Worm (Caenorhabditis elegans) whole organism, young adult: ENCODE data around the gene hpo-7.
"Not testable (repeated sequence)": the region's sequence is repeated elsewhere in the genome, so short reads cannot be mapped to it uniquely, and the experiment has no call there.

Experiments
- B0035.1 ChIP-seq: sonication (generic microtip); optimal IDR thresholded peaks from 2 replicates; lab custom pipeline; 2016; ENCODE audit warnings: missing genetic modification characterization, mild to moderate bottlenecking, missing compliant biosample characterization, missing genotype, missing genetic modification reagents
- B0261.1 ChIP-seq: sonication (generic microtip); optimal IDR thresholded peaks from 2 replicates; lab custom pipeline; 2016; ENCODE audit warnings: mild to moderate bottlenecking, missing genetic modification characterization, moderate library complexity, missing compliant biosample characterization
- F57C9.4 ChIP-seq: sonication (generic microtip); optimal IDR thresholded peaks from 2 replicates; lab custom pipeline; 2017; ENCODE audit warnings: mild to moderate bottlenecking, missing genetic modification characterization, missing compliant biosample characterization
- T26A5.8 ChIP-seq: sonication (generic microtip); optimal IDR thresholded peaks from 2 replicates; lab custom pipeline; 2016; ENCODE audit warnings: missing genetic modification characterization, missing compliant biosample characterization
- Y53F4B.3 ChIP-seq: fragments of 200-800 bp; sonication (Bioruptor generic); IDR thresholded peaks from 2 replicates; pipeline ENCODE4 v1.3.6; 2022; ENCODE audit warnings: missing genetic modification reagents, missing genetic modification characterization, missing compliant biosample characterization
- Y67H2A.10 ChIP-seq: fragments of 200-800 bp; sonication (Bioruptor generic); conservative IDR thresholded peaks from 2 replicates; pipeline ENCODE4 v1.3.6; 2022; ENCODE audit warnings: missing genetic modification reagents, missing genetic modification characterization, missing compliant biosample characterization
- Y79H2A.3 ChIP-seq: fragments of 200-800 bp; sonication (Bioruptor generic); conservative IDR thresholded peaks from 2 replicates; pipeline ENCODE4 v1.3.6; 2022; ENCODE audit warnings: missing genetic modification reagents, missing genetic modification characterization, missing compliant biosample characterization
- akir-1 ChIP-seq: fragments of 200-800 bp; sonication (Bioruptor generic); optimal IDR thresholded peaks from 2 replicates; lab custom pipeline; 2018; ENCODE audit warnings: mild to moderate bottlenecking, missing genetic modification characterization, moderate library complexity, missing compliant biosample characterization
- aptf-2 ChIP-seq: fragments of 200-800 bp; sonication (Bioruptor generic); conservative IDR thresholded peaks from 2 replicates; pipeline ENCODE4 v1.3.6; 2022; ENCODE audit warnings: missing genetic modification reagents, missing genetic modification characterization, missing compliant biosample characterization
- cebp-2 ChIP-seq: fragments of 200-800 bp; sonication (Bioruptor generic); IDR thresholded peaks from 2 replicates; pipeline ENCODE4 v1.3.6; 2022; ENCODE audit warnings: missing genetic modification characterization, missing compliant biosample characterization
- ceh-58 ChIP-seq: fragments of 200-800 bp; sonication (Bioruptor generic); IDR thresholded peaks from 2 replicates; pipeline ENCODE4 v1.3.6; 2022; ENCODE audit warnings: missing genetic modification characterization, missing compliant biosample characterization
- ceh-79 ChIP-seq: sonication (generic microtip); optimal IDR thresholded peaks from 2 replicates; lab custom pipeline; 2017; ENCODE audit warnings: mild to moderate bottlenecking, missing genetic modification characterization, missing compliant biosample characterization
- egl-44 ChIP-seq: fragments of 200-800 bp; sonication (Bioruptor generic); IDR thresholded peaks from 2 replicates; pipeline ENCODE4 v1.3.6; 2022; ENCODE audit warnings: missing genetic modification reagents, missing genetic modification characterization, missing compliant biosample characterization
- egrh-3 ChIP-seq: fragments of 200-800 bp; sonication (Bioruptor generic); IDR thresholded peaks from 2 replicates; pipeline ENCODE4 v1.3.6; 2022; ENCODE audit warnings: missing genetic modification reagents, missing genetic modification characterization, missing compliant biosample characterization
- him-1 ChIP-seq: sonication (generic microtip); optimal IDR thresholded peaks from 2 replicates; lab custom pipeline; 2016; ENCODE audit warnings: missing genotype, missing genetic modification reagents, missing genetic modification characterization, missing compliant biosample characterization
- let-526 ChIP-seq: fragments of 200-800 bp; sonication (Bioruptor generic); IDR thresholded peaks from 2 replicates; pipeline ENCODE4 v1.3.6; 2022; ENCODE audit warnings: missing genetic modification reagents, missing genetic modification characterization, missing compliant biosample characterization
- let-607 ChIP-seq, 2 experiments: fragments of 200-800 bp in 1 of 2; sonication (Bioruptor generic) in 1 of 2; sonication (generic microtip) in 1 of 2; optimal IDR thresholded peaks; 2 replicates each; lab custom pipeline; 2016 to 2018; ENCODE audit warnings: mild to moderate bottlenecking in 2 of 2, missing compliant biosample characterization in 2 of 2, missing genetic modification characterization in 2 of 2, moderate library complexity in 2 of 2, missing genotype in 1 of 2
- lin-26 ChIP-seq: fragments of 200-800 bp; sonication (Bioruptor generic); IDR thresholded peaks from 2 replicates; pipeline ENCODE4 v1.3.6; 2022; ENCODE audit warnings: missing genetic modification reagents, missing genetic modification characterization, missing compliant biosample characterization
- lin-35 ChIP-seq, 3 experiments: fragments of 150-350 bp in 2 of 3; sonication (generic microtip) in 1 of 3; optimal IDR thresholded peaks; 2 replicates each; lab custom pipeline; 2014 to 2018; ENCODE audit warnings: missing biosample characterization in 3 of 3, missing genetic modification characterization in 3 of 3, missing genetic modification reagents in 3 of 3
- lin-40 ChIP-seq: sonication (generic microtip); optimal IDR thresholded peaks from 2 replicates; lab custom pipeline; 2016; ENCODE audit warnings: missing genetic modification characterization, mild to moderate bottlenecking, missing compliant biosample characterization, missing genotype, missing genetic modification reagents
- lin-54 ChIP-seq: fragments of 200-800 bp; sonication (Bioruptor generic); optimal IDR thresholded peaks from 2 replicates; lab custom pipeline; 2018; ENCODE audit warnings: mild to moderate bottlenecking, missing genetic modification characterization, missing compliant biosample characterization
- madf-6 ChIP-seq: fragments of 200-800 bp; sonication (Bioruptor generic); IDR thresholded peaks from 2 replicates; pipeline ENCODE4 v1.3.6; 2022; ENCODE audit warnings: missing genetic modification reagents, missing genetic modification characterization, missing compliant biosample characterization
- mes-4 ChIP-seq: sonication (generic microtip); optimal IDR thresholded peaks from 2 replicates; lab custom pipeline; 2016; ENCODE audit warnings: missing genotype, missing genetic modification characterization, missing compliant biosample characterization
- nhr-80 ChIP-seq: sonication (generic microtip); optimal IDR thresholded peaks from 2 replicates; lab custom pipeline; 2016; ENCODE audit warnings: missing genetic modification characterization, missing compliant biosample characterization
- pha-4 ChIP-seq: fragments of 150-350 bp; sonication (generic microtip); optimal IDR thresholded peaks from 2 replicates; lab custom pipeline; 2014; ENCODE audit warnings: missing biosample characterization, missing genetic modification reagents, missing genetic modification characterization
- repo-1 ChIP-seq: sonication (generic microtip); optimal IDR thresholded peaks from 2 replicates; lab custom pipeline; 2017; ENCODE audit warnings: mild to moderate bottlenecking, missing genetic modification characterization, missing compliant biosample characterization
- rpc-1 ChIP-seq, 2 experiments: fragments of 150-350 bp in 1 of 2; sonication (generic microtip) in 1 of 2; optimal IDR thresholded peaks; 2 replicates each; lab custom pipeline; 2014 to 2018; ENCODE audit warnings: missing biosample characterization in 1 of 2, missing genetic modification characterization in 1 of 2, missing genetic modification reagents in 1 of 2, missing genotype in 1 of 2
- snpc-3.4 ChIP-seq: sonication (generic microtip); optimal IDR thresholded peaks from 2 replicates; lab custom pipeline; 2017; ENCODE audit warnings: missing genetic modification characterization, mild to moderate bottlenecking, missing compliant biosample characterization, antibody characterized with exemption, moderate library complexity, missing genotype, missing genetic modification reagents
- zfh-2 ChIP-seq: fragments of 200-800 bp; sonication (Bioruptor generic); conservative IDR thresholded peaks from 2 replicates; pipeline ENCODE4 v1.3.6; 2022; ENCODE audit warnings: missing genetic modification reagents, missing genetic modification characterization, missing compliant biosample characterization
- ztf-28 ChIP-seq: fragments of 200-800 bp; sonication (Bioruptor generic); IDR thresholded peaks from 2 replicates; pipeline ENCODE4 v1.3.6; 2022; ENCODE audit warnings: missing genetic modification reagents, missing genetic modification characterization, missing compliant biosample characterization

Gene hpo-7

ce11 chrII:2168374-2168773, 32.9 kb upstream of the hpo-7 start, which contains the start of gene fbxb-38:
fbxb-38 (minus strand) TSS chrII:2168763.
- TF ChIP-seq him-1 (tag; lab: Kevin White, UChicago) (no peak), lin-40 (tag; lab: Kevin White, UChicago) (no peak), B0261.1 (tag; lab: Kevin White, UChicago) (no peak), B0035.1 (tag; lab: Kevin White, UChicago) (no peak), lin-35 (GFP tag; optimal IDR thresholded peaks at IDR 0.05; lab: Kevin White, UChicago) (no peak), ceh-58 (GFP tag; lab: Robert Waterston, UW) (no peak), F57C9.4 (tag; lab: Kevin White, UChicago) (no peak), repo-1 (tag; lab: Kevin White, UChicago) (no peak), cebp-2 (GFP tag; lab: Robert Waterston, UW) (no peak)
- TF ChIP-seq, all 124 proteins: peak for 0

ce11 chrII:2166376-2166775, 30.9 kb upstream of the hpo-7 start, which contains the start of gene C33C12.4:
C33C12.4 (minus strand) TSS chrII:2166476.
- TF ChIP-seq rpc-1 (optimal IDR thresholded peaks at IDR 0.05; lab: Kevin White, UChicago) (no peak), rpc-1 (tag; optimal IDR thresholded peaks at IDR 0.05; lab: Kevin White, UChicago) (no peak), madf-6 (GFP tag; lab: Robert Waterston, UW) (no peak), aptf-2 (GFP tag; lab: Robert Waterston, UW) (no peak), mes-4 (tag; lab: Kevin White, UChicago) (no peak), Y67H2A.10 (GFP tag; lab: Robert Waterston, UW) (no peak), Y53F4B.3 (no peak), ztf-28 (GFP tag; lab: Robert Waterston, UW) (no peak), let-607 (tag; optimal IDR thresholded peaks at IDR 0.05; lab: Kevin White, UChicago) (no peak)

ce11 chrII:2163370-2163882, 27.9 kb upstream of the hpo-7 start, which contains the start of gene C33C12.11:
C33C12.11 (minus strand) TSS chrII:2163832.
- TF ChIP-seq egrh-3 (GFP tag; lab: Robert Waterston, UW), result peak; percentile 59; the same call in 1 of the 2 replicates
- TF ChIP-seq, all 124 proteins: peak for 1; not testable (repeated sequence) for 123

- TF ChIP-seq ceh-79 (tag; lab: Kevin White, UChicago); pha-4; zfh-2 (GFP tag; lab: Robert Waterston, UW): not testable (repeated sequence)
- TF ChIP-seq, all 124 proteins: peak for 0; not testable (repeated sequence) for 124
Observed at ce11 chrII:2153708-2154107, 18.2 kb upstream of the hpo-7 start, which contains the start of gene math-18. math-18 (plus strand) TSS chrII:2154008.

- TF ChIP-seq nhr-80 (tag; lab: Kevin White, UChicago) (peak; percentile 5), egl-44 (GFP tag; lab: Robert Waterston, UW) (no peak), let-526 (GFP tag; lab: Robert Waterston, UW) (no peak)
Observed at ce11 chrII:2152455-2152854, 17.0 kb upstream of the hpo-7 start.

- TF ChIP-seq lin-26 (GFP tag; lab: Robert Waterston, UW) (no peak), akir-1 (no peak), rpc-1 (optimal IDR thresholded peaks at IDR 0.05; lab: Kevin White, UChicago) (no peak), rpc-1 (tag; optimal IDR thresholded peaks at IDR 0.05; lab: Kevin White, UChicago) (no peak), snpc-3.4 (tag; lab: Kevin White, UChicago) (no peak), lin-54 (GFP tag; lab: Kevin White, UChicago) (no peak), T26A5.8 (tag; lab: Kevin White, UChicago) (no peak), cebp-2 (GFP tag; lab: Robert Waterston, UW) (no peak), Y79H2A.3 (GFP tag; lab: Robert Waterston, UW) (no peak)
Observed at ce11 chrII:2150485-2150985, 15.0 kb upstream of the hpo-7 start, which contains the start of the genes C40A11.7 and C40A11.8. C40A11.7 (minus strand) TSS chrII:2150585. C40A11.8 (minus strand) TSS chrII:2150935.
